Worm (Caenorhabditis elegans): Measurements from ENCODE around the gene Y32B12B.8.
"Not testable (repeated sequence)": the region's sequence is repeated elsewhere in the genome, so short reads cannot be mapped to it uniquely, and the experiment has no call there.

The Y32B12B.8 gene

DNA sequence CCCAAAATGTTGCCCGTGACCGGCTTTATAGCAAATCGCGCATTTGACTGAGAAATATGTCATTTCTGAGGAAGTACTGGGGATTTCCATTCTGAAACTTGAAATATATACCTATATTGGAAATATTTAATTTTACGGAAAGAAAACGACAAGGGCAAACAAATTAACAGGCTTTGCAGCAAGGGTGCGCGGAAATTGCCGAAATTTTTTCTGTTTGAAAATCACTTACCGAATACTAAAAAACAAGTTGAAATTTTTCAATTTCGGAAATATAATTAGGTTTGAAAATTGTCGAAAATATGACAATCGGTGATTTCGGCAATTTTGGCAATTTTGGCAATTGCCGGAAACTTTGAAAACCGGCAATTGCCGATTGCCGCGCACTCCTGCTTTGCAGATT, 29.4 kb upstream of the Y32B12B.8 start, which contains the start of gene nhr-54:
Gene nhr-54, minus strand, starts transcription at position 101 of the 400 bp plus-strand sequence.
- no peak for TF ChIP-seq ces-1 (GFP tag; optimal IDR thresholded peaks at IDR 0.05)
- no peak for TF ChIP-seq irx-1 (tag; optimal IDR thresholded peaks at IDR 0.05)

DNA sequence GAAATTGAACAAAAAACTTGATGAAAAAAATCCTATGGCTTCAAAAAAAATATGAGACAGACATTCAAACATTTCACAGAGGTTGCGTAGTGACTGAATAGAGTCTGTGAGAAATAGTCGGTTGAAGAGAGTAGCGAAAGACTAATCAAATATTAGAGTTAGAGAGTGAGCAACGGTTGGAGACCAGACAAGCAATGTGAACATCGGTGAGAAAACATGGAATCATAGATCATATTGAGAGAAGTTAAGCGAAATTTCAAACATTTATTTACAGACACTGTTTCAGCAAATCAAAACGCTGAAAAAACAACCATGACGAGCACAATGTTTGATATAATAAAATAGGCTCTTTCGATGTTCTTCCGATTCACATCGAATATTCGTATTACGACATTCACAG, 28.6 kb upstream of the Y32B12B.8 start:
- TF ChIP-seq lin-39 (tag; optimal IDR thresholded peaks at IDR 0.05) (no peak), lin-14 (GFP tag; optimal IDR thresholded peaks at IDR 0.05) (peak; percentile 8), ces-1 (GFP tag; optimal IDR thresholded peaks at IDR 0.05) (no peak)

DNA sequence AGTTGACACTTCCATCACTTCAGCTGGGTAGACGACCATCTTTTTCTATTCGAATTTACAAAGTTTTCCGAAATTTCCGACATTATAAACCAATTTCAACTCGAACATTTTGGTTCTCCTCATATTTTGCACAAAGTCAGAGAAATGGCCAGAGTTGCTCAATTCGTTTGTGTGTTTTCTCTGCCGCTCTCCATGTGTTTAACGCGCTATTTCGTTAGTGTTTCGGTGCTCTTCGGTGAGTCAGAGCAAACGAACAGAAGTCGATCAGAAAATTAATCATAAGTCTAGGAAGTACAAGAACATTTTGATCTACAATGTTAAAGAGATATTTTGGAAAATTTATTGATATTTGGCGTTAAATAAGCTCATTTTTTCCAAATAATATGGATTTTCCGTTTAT, 26.6 kb upstream of the Y32B12B.8 start, which contains the start of gene srr-3:
Gene srr-3, minus strand, starts transcription at position 101 of the 400 bp plus-strand sequence.
- no peak for TF ChIP-seq sup-37 (GFP tag; optimal IDR thresholded peaks at IDR 0.05)
- TF ChIP-seq lsy-2 (tag; optimal IDR thresholded peaks at IDR 0.05) = no peak
- no peak for TF ChIP-seq nhr-20 (tag; optimal IDR thresholded peaks at IDR 0.05)

DNA sequence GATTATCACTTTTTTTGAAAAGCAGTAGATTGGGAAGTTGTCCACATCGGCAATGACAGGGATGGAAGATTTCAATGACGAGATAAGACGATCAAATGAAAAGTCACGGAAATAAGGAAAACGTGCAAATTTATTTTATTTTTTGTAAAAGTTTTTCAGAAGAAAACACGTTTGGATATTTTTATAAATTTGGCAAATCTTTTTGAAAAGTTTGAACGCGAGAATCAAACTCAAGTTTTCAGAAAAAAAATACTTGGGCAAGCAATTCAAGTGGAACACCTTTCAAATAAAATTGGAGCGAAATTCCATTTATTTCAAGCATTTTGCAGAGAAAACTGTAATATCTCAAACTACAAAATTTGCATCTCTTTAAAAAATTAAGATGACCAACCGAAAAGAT, 20.1 kb upstream of the Y32B12B.8 start, which contains the start of gene F36D3.5:
Gene F36D3.5, minus strand, starts transcription at position 101 of the 400 bp plus-strand sequence.
- not testable (repeated sequence) for TF ChIP-seq egl-27 (tag; optimal IDR thresholded peaks at IDR 0.05); ceh-8 (GFP tag; optimal IDR thresholded peaks at IDR 0.05); aha-1 (tag; optimal IDR thresholded peaks at IDR 0.05)

DNA sequence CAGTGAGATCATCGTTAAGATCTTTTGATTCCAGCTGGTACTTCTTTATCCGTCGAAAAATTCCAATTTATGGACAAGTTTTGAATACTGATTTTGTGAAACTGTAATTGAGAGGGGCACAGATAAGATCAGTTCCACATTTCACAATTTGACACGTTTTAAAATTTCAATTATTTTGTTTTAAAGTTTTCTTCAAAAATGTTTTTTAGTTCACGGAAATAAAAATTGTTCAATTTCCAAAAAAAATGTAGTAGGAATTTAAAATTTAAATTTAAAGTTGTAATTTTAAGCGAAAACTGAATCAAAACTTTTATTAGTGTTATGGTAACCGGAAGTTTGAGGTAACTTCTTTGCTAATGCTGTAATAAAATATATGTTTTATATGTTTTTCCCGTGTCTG, 17.7 kb upstream of the Y32B12B.8 start, which contains the start of gene F36D3.4:
Gene F36D3.4, minus strand, starts transcription at position 101 of the 400 bp plus-strand sequence.
- TF ChIP-seq swsn-7 (tag; optimal IDR thresholded peaks at IDR 0.05) (no peak), hlh-17 (GFP tag; optimal IDR thresholded peaks at IDR 0.05; ENCODE audit: borderline replicate concordance) (no peak), ceh-90 (tag; optimal IDR thresholded peaks at IDR 0.05) (no peak), C34B4.2 (tag; optimal IDR thresholded peaks at IDR 0.05) (no peak)

DNA sequence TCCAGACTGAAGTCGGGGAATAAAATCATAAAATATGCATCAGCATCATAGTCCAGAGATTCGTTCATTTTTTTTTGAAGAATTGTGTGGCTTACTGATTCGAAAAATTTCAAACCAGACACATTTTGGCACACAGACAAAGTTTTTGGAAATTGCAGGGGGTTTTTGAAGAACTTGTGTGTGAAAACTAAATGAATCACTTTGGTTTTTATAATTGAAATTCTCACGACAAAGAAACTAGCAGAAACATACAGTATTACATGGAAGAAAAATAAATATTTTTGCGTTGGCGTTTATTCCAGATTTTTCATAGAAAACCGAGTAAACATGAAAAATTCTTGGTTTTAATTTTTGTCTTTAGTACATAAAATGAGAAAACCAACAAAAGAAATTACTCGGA, 13.0 kb upstream of the Y32B12B.8 start, which contains the start of gene srw-34:
Gene srw-34, minus strand, starts transcription at position 101 of the 400 bp plus-strand sequence.
- no peak for TF ChIP-seq zag-1 (tag; optimal IDR thresholded peaks at IDR 0.05)
- TF ChIP-seq tbx-2 (tag; optimal IDR thresholded peaks at IDR 0.05) = no peak
- no peak for TF ChIP-seq nhr-77 (tag; optimal IDR thresholded peaks at IDR 0.05)
- no peak for TF ChIP-seq egl-27 (tag; optimal IDR thresholded peaks at IDR 0.05)
- no peak for TF ChIP-seq nhr-76 (tag; optimal IDR thresholded peaks at IDR 0.05)
- no peak for TF ChIP-seq ceh-88 (GFP tag; IDR thresholded peaks at IDR 0.05)
- TF ChIP-seq sptf-1 (tag; optimal IDR thresholded peaks at IDR 0.05) = no peak
- TF ChIP-seq rnt-1 (tag; optimal IDR thresholded peaks at IDR 0.05) = no peak
- TF ChIP-seq nhr-20 (tag; optimal IDR thresholded peaks at IDR 0.05) = no peak
- TF ChIP-seq mep-1 (tag; optimal IDR thresholded peaks at IDR 0.05) = no peak
- TF ChIP-seq nhr-71 (tag; optimal IDR thresholded peaks at IDR 0.05) = no peak

DNA sequence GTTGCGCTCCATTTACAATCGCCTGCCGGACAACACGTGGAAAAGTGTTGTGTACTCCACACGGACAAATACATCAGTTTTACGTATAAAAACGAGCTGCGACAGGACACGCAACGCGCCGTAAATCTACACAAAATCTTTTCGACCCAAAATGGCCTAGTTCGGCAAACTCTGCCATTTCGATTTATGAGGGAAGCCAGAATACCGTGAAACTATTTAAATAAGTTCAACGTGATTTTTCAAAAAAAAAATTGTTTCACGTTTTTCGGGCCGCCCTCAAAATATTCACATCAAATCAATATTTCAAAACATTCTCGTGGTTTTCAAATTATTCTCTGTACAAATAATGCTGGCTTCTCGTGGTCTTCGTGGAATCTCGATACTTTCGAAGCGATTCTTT, 8.4 kb upstream of the Y32B12B.8 start, which contains the start of gene F36D3.8:
Gene F36D3.8, plus strand, starts transcription at position 301 of the 400 bp plus-strand sequence.
- TF ChIP-seq efl-1 (optimal IDR thresholded peaks at IDR 0.05) (no peak), efl-1 (GFP tag; optimal IDR thresholded peaks at IDR 0.05 in 1 of 2) (peak in 1 of 2 experiments; percentile 85), egl-13 (tag; optimal IDR thresholded peaks at IDR 0.05) (no peak)

DNA sequence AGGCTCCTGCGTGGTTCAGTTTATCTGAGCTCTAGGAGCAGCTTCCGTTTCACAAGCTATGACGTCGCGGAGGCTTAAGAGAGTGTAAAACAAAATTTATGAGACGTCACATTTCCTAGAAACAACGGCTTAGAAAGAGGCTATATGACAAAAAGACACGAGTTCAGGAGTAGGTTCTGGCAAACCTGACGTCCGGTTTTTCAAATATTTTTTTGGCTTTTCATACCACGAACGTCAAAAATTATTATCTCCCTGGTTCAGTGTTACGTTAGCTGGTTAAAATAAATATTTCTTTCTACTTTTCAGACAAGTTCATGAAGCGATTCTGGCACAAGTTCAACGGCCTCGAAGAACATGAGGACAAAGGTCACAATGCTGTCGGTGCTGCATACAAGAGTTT, 7.5 kb upstream of the Y32B12B.8 start, which contains the start of gene F36D3.16:
Gene F36D3.16, plus strand, starts transcription at position 301 of the 400 bp plus-strand sequence.
- no peak for TF ChIP-seq F16B12.6 (tag; optimal IDR thresholded peaks at IDR 0.05)
- TF ChIP-seq hpl-2 (GFP tag; optimal IDR thresholded peaks at IDR 0.05) = no peak
- no peak for TF ChIP-seq Y116A8C.19 (tag; optimal IDR thresholded peaks at IDR 0.05; ENCODE audit: borderline replicate concordance)
- no peak for TF ChIP-seq zag-1 (tag; optimal IDR thresholded peaks at IDR 0.05)
- no peak for TF ChIP-seq nhr-71 (tag; optimal IDR thresholded peaks at IDR 0.05)
- TF ChIP-seq fos-1 (tag; optimal IDR thresholded peaks at IDR 0.05) = no peak
- no peak for TF ChIP-seq sup-37 (GFP tag; optimal IDR thresholded peaks at IDR 0.05)
- TF ChIP-seq fkh-10 (GFP tag; optimal IDR thresholded peaks at IDR 0.05) = no peak
- TF ChIP-seq blmp-1 (tag; optimal IDR thresholded peaks at IDR 0.05) = no peak
- TF ChIP-seq ceh-82 (tag; optimal IDR thresholded peaks at IDR 0.05) = no peak
- TF ChIP-seq ceh-8 (GFP tag; optimal IDR thresholded peaks at IDR 0.05) = no peak
- no peak for TF ChIP-seq C04F5.9 (tag; optimal IDR thresholded peaks at IDR 0.05)
- TF ChIP-seq nhr-237 (tag; optimal IDR thresholded peaks at IDR 0.05) = no peak
- no peak for TF ChIP-seq nhr-85 (tag)
- no peak for TF ChIP-seq grh-1 (GFP tag; IDR thresholded peaks at IDR 0.05)
- TF ChIP-seq elt-2 (tag; optimal IDR thresholded peaks at IDR 0.05) = no peak
- TF ChIP-seq nhr-28 (tag; optimal IDR thresholded peaks at IDR 0.05) = no peak
- no peak for TF ChIP-seq mab-9 (GFP tag; IDR thresholded peaks at IDR 0.05)
